Fruit fly (Drosophila melanogaster) whole organism, prepupa: ENCODE results near the gene GC.

Source experiments
- Blimp-1 ChIP-seq: fragments of 200-800 bp; sonication (Bioruptor generic); optimal IDR thresholded peaks from 3 replicates; lab custom pipeline; 2017; ENCODE audit warnings: missing biosample characterization, missing genetic modification characterization, mild to moderate bottlenecking, moderate library complexity, missing genetic modification reagents
- CG10631 ChIP-seq: fragments of 200-800 bp; sonication (Bioruptor generic); optimal IDR thresholded peaks from 2 replicates; lab custom pipeline; 2016; ENCODE audit warnings: missing biosample characterization, missing genetic modification characterization
- CG11294 ChIP-seq: fragments of 200-800 bp; sonication (Bioruptor generic); IDR thresholded peaks from 2 replicates; pipeline ENCODE4 v1.3.6; 2022; ENCODE audit warnings: missing biosample characterization, missing genetic modification characterization
- CG11762 ChIP-seq: fragments of 200-800 bp; sonication (Bioruptor generic); optimal IDR thresholded peaks from 3 replicates; lab custom pipeline; 2016; ENCODE audit warnings: missing biosample characterization, missing genetic modification characterization; ENCODE audit not compliant: insufficient read depth
- CG11902 ChIP-seq: fragments of 200-800 bp; sonication (Bioruptor generic); optimal IDR thresholded peaks from 3 replicates; lab custom pipeline; 2016; ENCODE audit warnings: missing biosample characterization, missing genetic modification characterization
- CG15336 ChIP-seq: fragments of 200-800 bp; sonication (Bioruptor generic); IDR thresholded peaks from 2 replicates; pipeline ENCODE4 v1.3.6; 2022; ENCODE audit warnings: missing biosample characterization, missing genetic modification characterization
- CG1621 ChIP-seq: fragments of 200-800 bp; sonication (Bioruptor generic); optimal IDR thresholded peaks from 3 replicates; lab custom pipeline; 2018; ENCODE audit warnings: missing biosample characterization, mild to moderate bottlenecking, missing genetic modification characterization
- CG16779 ChIP-seq: fragments of 200-800 bp; sonication (Bioruptor generic); optimal IDR thresholded peaks from 3 replicates; lab custom pipeline; 2017; ENCODE audit warnings: missing biosample characterization, mild to moderate bottlenecking, missing genetic modification characterization
- CG3032 ChIP-seq: fragments of 200-800 bp; optimal IDR thresholded peaks from 2 replicates; lab custom pipeline; 2019; ENCODE audit warnings: missing biosample characterization, mild to moderate bottlenecking, missing genetic modification characterization, moderate library complexity
- CG31627 ChIP-seq: fragments of 200-800 bp; sonication (Bioruptor generic); optimal IDR thresholded peaks from 3 replicates; lab custom pipeline; 2016; ENCODE audit warnings: missing biosample characterization, missing genetic modification characterization
- CG32006 ChIP-seq: fragments of 200-800 bp; sonication (Bioruptor generic); optimal IDR thresholded peaks from 3 replicates; lab custom pipeline; 2017; ENCODE audit warnings: missing biosample characterization, mild to moderate bottlenecking, missing genetic modification characterization
- CG4318 ChIP-seq: fragments of 200-800 bp; sonication (Bioruptor generic); optimal IDR thresholded peaks from 3 replicates; lab custom pipeline; 2017; ENCODE audit warnings: missing biosample characterization, mild to moderate bottlenecking, missing genetic modification characterization
- CG6163 ChIP-seq: fragments of 200-800 bp; sonication (Bioruptor generic); IDR thresholded peaks from 3 replicates; pipeline ENCODE4 v1.3.6; 2022; ENCODE audit warnings: missing biosample characterization, missing genetic modification characterization
- CG6808 ChIP-seq: fragments of 200-800 bp; sonication (Bioruptor generic); optimal IDR thresholded peaks from 3 replicates; lab custom pipeline; 2017; ENCODE audit warnings: missing biosample characterization, missing genetic modification characterization, mild to moderate bottlenecking, moderate library complexity, missing genetic modification reagents
- CG6854 ChIP-seq: fragments of 200-800 bp; sonication (Bioruptor generic); optimal IDR thresholded peaks from 2 replicates; lab custom pipeline; 2017; ENCODE audit warnings: missing biosample characterization, mild to moderate bottlenecking, missing genetic modification characterization
- CG7368 ChIP-seq: fragments of 200-800 bp; sonication (Bioruptor generic); optimal IDR thresholded peaks from 3 replicates; lab custom pipeline; 2016; ENCODE audit warnings: missing biosample characterization, missing genetic modification characterization
- CG9139 ChIP-seq: fragments of 200-800 bp; sonication (Bioruptor generic); optimal IDR thresholded peaks from 3 replicates; lab custom pipeline; 2017; ENCODE audit warnings: missing biosample characterization, mild to moderate bottlenecking, missing genetic modification characterization
- Eip93F ChIP-seq: fragments of 200-800 bp; sonication (Bioruptor generic); optimal IDR thresholded peaks from 2 replicates; lab custom pipeline; 2016; ENCODE audit warnings: missing biosample characterization, mild to moderate bottlenecking, missing genetic modification characterization
- Ets21C ChIP-seq: fragments of 200-800 bp; sonication (Bioruptor generic); optimal IDR thresholded peaks from 3 replicates; lab custom pipeline; 2016; ENCODE audit warnings: missing biosample characterization, missing genetic modification characterization
- Hr38 ChIP-seq: sonication (Bioruptor generic); optimal IDR thresholded peaks from 2 replicates; lab custom pipeline; 2016; ENCODE audit warnings: missing biosample characterization, missing genetic modification characterization
- Hr39 ChIP-seq: fragments of 200-800 bp; sonication (Bioruptor generic); optimal IDR thresholded peaks from 2 replicates; lab custom pipeline; 2016; ENCODE audit warnings: missing biosample characterization, missing genetic modification characterization
- Hr4 ChIP-seq: fragments of 200-800 bp; sonication (Bioruptor generic); optimal IDR thresholded peaks from 3 replicates; lab custom pipeline; 2016; ENCODE audit warnings: missing biosample characterization, missing genetic modification characterization
- Met ChIP-seq: fragments of 200-800 bp; sonication (Bioruptor generic); optimal IDR thresholded peaks from 3 replicates; lab custom pipeline; 2016; ENCODE audit warnings: missing biosample characterization, missing genetic modification characterization
- OdsH ChIP-seq: fragments of 200-800 bp; sonication (Bioruptor generic); optimal IDR thresholded peaks from 3 replicates; lab custom pipeline; 2016; ENCODE audit warnings: missing biosample characterization, missing genetic modification characterization
- Sox102F ChIP-seq: fragments of 200-800 bp; sonication (Bioruptor generic); optimal IDR thresholded peaks from 2 replicates; lab custom pipeline; 2016; ENCODE audit warnings: missing biosample characterization, mild to moderate bottlenecking, missing genetic modification characterization
- Sox14 ChIP-seq: fragments of 200-800 bp; sonication (Bioruptor generic); optimal IDR thresholded peaks from 3 replicates; lab custom pipeline; 2016; ENCODE audit warnings: missing biosample characterization, missing genetic modification characterization
- achi ChIP-seq: fragments of 200-800 bp; sonication (Bioruptor generic); optimal IDR thresholded peaks from 3 replicates; lab custom pipeline; 2016; ENCODE audit warnings: missing biosample characterization, missing genetic modification characterization
- acj6 ChIP-seq: fragments of 200-800 bp; sonication (Bioruptor generic); optimal IDR thresholded peaks from 3 replicates; lab custom pipeline; 2016; ENCODE audit warnings: missing biosample characterization, missing genetic modification characterization
- cyc ChIP-seq: fragments of 200-800 bp; sonication (Bioruptor generic); optimal IDR thresholded peaks from 3 replicates; lab custom pipeline; 2016; ENCODE audit warnings: missing biosample characterization, missing genetic modification characterization
- esn ChIP-seq: fragments of 200-800 bp; sonication (Bioruptor generic); optimal IDR thresholded peaks from 2 replicates; lab custom pipeline; 2016; ENCODE audit warnings: missing biosample characterization, mild to moderate bottlenecking, missing genetic modification characterization, moderate library complexity
- fd59A ChIP-seq: fragments of 200-800 bp; sonication (Bioruptor generic); optimal IDR thresholded peaks from 2 replicates; lab custom pipeline; 2017; ENCODE audit warnings: missing biosample characterization, mild to moderate bottlenecking, missing genetic modification characterization, missing genetic modification reagents
- fd85E ChIP-seq: fragments of 200-800 bp; sonication (Bioruptor generic); optimal IDR thresholded peaks from 3 replicates; lab custom pipeline; 2016; ENCODE audit warnings: missing biosample characterization, missing genetic modification characterization
- fkh ChIP-seq: fragments of 200-800 bp; sonication (Bioruptor generic); optimal IDR thresholded peaks from 3 replicates; lab custom pipeline; 2017; ENCODE audit warnings: missing biosample characterization, mild to moderate bottlenecking, missing genetic modification characterization, moderate library complexity
- lz ChIP-seq: fragments of 200-800 bp; sonication (Bioruptor generic); optimal IDR thresholded peaks from 3 replicates; lab custom pipeline; 2016; ENCODE audit warnings: missing biosample characterization, missing genetic modification characterization
- pdm3 ChIP-seq: fragments of 200-800 bp; sonication (Bioruptor generic); optimal IDR thresholded peaks from 3 replicates; lab custom pipeline; 2016; ENCODE audit warnings: missing biosample characterization, missing genetic modification characterization
- salr ChIP-seq, 2 experiments: fragments of 200-800 bp; sonication (Bioruptor generic); optimal IDR thresholded peaks; 3 replicates each; lab custom pipeline; 2016 to 2018; ENCODE audit warnings: missing biosample characterization in 2 of 2, missing genetic modification characterization in 2 of 2, mild to moderate bottlenecking in 1 of 2
- spab ChIP-seq: fragments of 200-800 bp; sonication (Bioruptor generic); optimal IDR thresholded peaks from 2 replicates; lab custom pipeline; 2017; ENCODE audit warnings: missing biosample characterization, mild to moderate bottlenecking, missing genetic modification characterization, missing genetic modification reagents
- svp ChIP-seq: fragments of 200-800 bp; sonication (Bioruptor generic); peaks from one replicate; lab custom pipeline; 2016; ENCODE audit warnings: missing biosample characterization, missing genetic modification characterization
- vri ChIP-seq: fragments of 200-800 bp; sonication (Bioruptor generic); optimal IDR thresholded peaks from 3 replicates; lab custom pipeline; 2016; ENCODE audit warnings: missing biosample characterization, mild to moderate bottlenecking, missing genetic modification characterization

GC gene

dm6 chr3L:1668504-1668903, 39.4 kb upstream of the GC start, which contains the start of gene RpL23A (continued):
- TF ChIP-seq CG4318 (GFP tag; lab: Kevin White, UChicago) = no peak
- no peak for TF ChIP-seq Eip93F (GFP tag; lab: Kevin White, UChicago)
- TF ChIP-seq spab = no peak
- peak; percentile 85 for TF ChIP-seq CG7368
- TF ChIP-seq Hr38 (GFP tag; lab: Kevin White, UChicago) = no peak
- peak; percentile 74 for TF ChIP-seq CG16779 (tag; lab: Kevin White, UChicago)
- peak; percentile 77 for TF ChIP-seq fkh (GFP tag; lab: Kevin White, UChicago)
- no peak for TF ChIP-seq pdm3 (GFP tag; lab: Kevin White, UChicago)
- TF ChIP-seq CG10631 (GFP tag; lab: Kevin White, UChicago) = no peak
- no peak for TF ChIP-seq CG6808 (GFP tag; lab: Kevin White, UChicago)
- TF ChIP-seq salr (GFP tag; optimal IDR thresholded peaks at IDR 0.05; lab: Kevin White, UChicago) = peak in 1 of 2 experiments; percentile 86
- TF ChIP-seq acj6 (GFP tag; lab: Kevin White, UChicago) = no peak
- TF ChIP-seq Sox102F (GFP tag; lab: Kevin White, UChicago) = peak; percentile 70
- peak; percentile 51 for TF ChIP-seq fd59A (GFP tag; lab: Kevin White, UChicago)
- peak; percentile 74 for TF ChIP-seq Ets21C
- TF ChIP-seq esn (GFP tag; lab: Kevin White, UChicago) = peak; percentile 91
- TF ChIP-seq cyc (GFP tag; lab: Kevin White, UChicago) = peak; percentile 94
- TF ChIP-seq Met = peak; percentile 85
- TF ChIP-seq Hr4 (GFP tag; lab: Kevin White, UChicago) = no peak
- TF ChIP-seq CG15336 (GFP tag; lab: Robert Waterston, UW) = no peak
- peak; percentile 89 for TF ChIP-seq CG6854 (GFP tag; lab: Kevin White, UChicago)
- TF ChIP-seq OdsH = peak; percentile 79
- TF ChIP-seq fd85E (GFP tag; lab: Kevin White, UChicago) = peak; percentile 75
- TF ChIP-seq CG32006 (GFP tag; lab: Kevin White, UChicago) = no peak
- peak; percentile 81 for TF ChIP-seq CG11902
- TF ChIP-seq Blimp-1 (GFP tag; lab: Kevin White, UChicago) = peak; percentile 84
- peak; percentile 100 for TF ChIP-seq achi (GFP tag; lab: Kevin White, UChicago)
- peak; percentile 92 for TF ChIP-seq lz (GFP tag; lab: Kevin White, UChicago)
- TF ChIP-seq CG3032 (tag; lab: Kevin White, UChicago) = peak; percentile 76
- TF ChIP-seq Sox14 (GFP tag; lab: Kevin White, UChicago) = peak; percentile 68
- TF ChIP-seq Hr39 (GFP tag; lab: Kevin White, UChicago) = peak; percentile 88
- TF ChIP-seq CG9139 (GFP tag; lab: Kevin White, UChicago) = peak; percentile 77
- peak; percentile 93 for TF ChIP-seq CG31627 (GFP tag; lab: Kevin White, UChicago)

DNA sequence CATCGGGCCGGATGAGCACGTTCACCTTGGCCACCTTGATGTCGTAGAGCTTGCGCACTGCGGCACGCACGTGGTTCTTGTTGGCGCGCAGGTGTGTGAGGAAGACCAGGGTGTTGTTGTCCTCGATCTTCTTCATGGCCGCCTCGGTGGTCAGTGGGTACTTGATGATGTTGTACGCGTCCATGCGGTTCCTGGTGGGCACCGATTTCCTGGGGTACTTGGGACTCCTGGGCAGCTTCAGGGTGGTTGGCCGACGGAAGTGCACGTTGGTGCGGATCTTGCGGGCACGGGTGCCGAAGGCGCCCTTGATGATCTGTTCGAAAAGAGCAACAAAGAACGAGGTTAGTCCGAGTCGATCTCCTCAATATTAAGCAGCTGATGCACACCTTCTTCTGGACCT, 38.3 kb upstream of the GC start:
- TF ChIP-seq svp = no peak
- no peak for TF ChIP-seq vri (GFP tag; lab: Kevin White, UChicago)
- TF ChIP-seq Hr39 (GFP tag; lab: Kevin White, UChicago) = no peak
- TF ChIP-seq CG6808 (GFP tag; lab: Kevin White, UChicago) = no peak
- TF ChIP-seq, all 60 proteins: peak for 0

- TF ChIP-seq CG11294 (GFP tag; lab: Robert Waterston, UW) (no peak), CG6163 (no peak)
Observed at dm6 chr3L:1665544-1665943, 36.4 kb upstream of the GC start.

- no peak for TF ChIP-seq CG11762
- TF ChIP-seq achi (GFP tag; lab: Kevin White, UChicago) = peak; percentile 93
- no peak for TF ChIP-seq CG3032 (tag; lab: Kevin White, UChicago)
- no peak for TF ChIP-seq CG1621
Observed at dm6 chr3L:1664876-1665275, 35.8 kb upstream of the GC start, which contains the start of the genes Srrm234 and CG7974. Gene Srrm234 (minus strand): TSS chr3L:1665064. Gene CG7974 (plus strand): TSS chr3L:1665138.
